Fruit fly (Drosophila melanogaster) whole organism, adult: ENCODE results near the gene CG4983.

Source experiments
- CG14711 ChIP-seq: fragments of 200-800 bp; sonication (Bioruptor generic); optimal IDR thresholded peaks from 2 replicates; lab custom pipeline; 2018; ENCODE audit warnings: missing biosample characterization, mild to moderate bottlenecking, missing genetic modification characterization, moderate library complexity
- CG5204 ChIP-seq: fragments of 200-800 bp; sonication (Bioruptor generic); optimal IDR thresholded peaks from 2 replicates; lab custom pipeline; 2016; ENCODE audit warnings: missing biosample characterization, missing genetic modification characterization
- Hr96 ChIP-seq: fragments of 200-800 bp; sonication (Bioruptor generic); optimal IDR thresholded peaks from 2 replicates; lab custom pipeline; 2016; ENCODE audit warnings: missing biosample characterization, missing genetic modification characterization
- Mnt ChIP-seq: fragments of 200-800 bp; sonication (Bioruptor generic); optimal IDR thresholded peaks from 2 replicates; lab custom pipeline; 2016; ENCODE audit warnings: missing biosample characterization, mild to moderate bottlenecking, missing genetic modification characterization
- cic ChIP-seq: fragments of 200-800 bp; sonication (Bioruptor generic); optimal IDR thresholded peaks from 2 replicates; lab custom pipeline; 2017; ENCODE audit warnings: missing biosample characterization, mild to moderate bottlenecking, missing genetic modification characterization, moderate library complexity
- kay ChIP-seq: fragments of 200-800 bp; sonication (Bioruptor generic); peaks from one replicate; lab custom pipeline; 2016; ENCODE audit warnings: missing biosample characterization, missing genetic modification characterization, borderline replicate concordance
- tj ChIP-seq: fragments of 200-800 bp; sonication (Bioruptor generic); optimal IDR thresholded peaks from 3 replicates; lab custom pipeline; 2017; ENCODE audit warnings: missing biosample characterization, mild to moderate bottlenecking, missing genetic modification characterization, moderate library complexity
- toe ChIP-seq: fragments of 200-800 bp; sonication (Bioruptor generic); optimal IDR thresholded peaks from 2 replicates; lab custom pipeline; 2016; ENCODE audit warnings: missing biosample characterization, missing genetic modification characterization

DNA sequence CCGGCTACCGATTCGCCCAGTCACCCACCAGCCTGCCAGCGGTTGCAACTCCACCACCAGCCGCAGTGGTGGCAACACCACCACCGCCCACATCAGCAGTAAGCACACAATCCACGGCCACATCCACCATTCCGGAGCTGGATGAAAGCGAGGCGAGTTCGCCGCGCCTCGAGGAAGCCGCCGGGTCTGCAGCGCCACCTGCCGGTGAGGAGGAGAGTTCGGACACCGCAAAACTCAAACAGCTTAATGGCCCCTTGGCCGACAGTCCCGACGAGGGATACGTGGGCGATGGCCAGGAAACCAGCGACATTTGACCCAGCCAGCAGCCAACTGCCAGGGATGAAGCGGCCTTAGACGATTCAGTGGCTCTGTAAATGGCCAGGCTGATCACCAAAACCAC, 28.1 kb upstream of the CG4983 start:
- no peak for TF ChIP-seq Mnt (GFP tag; lab: Kevin White, UChicago)
- TF ChIP-seq kay (GFP tag; lab: Kevin White, UChicago) = no peak
- TF ChIP-seq CG5204 (GFP tag; lab: Kevin White, UChicago) = no peak
- TF ChIP-seq cic (GFP tag; lab: Kevin White, UChicago) = no peak
- TF ChIP-seq toe = no peak
- TF ChIP-seq Hr96 (GFP tag; lab: Kevin White, UChicago) = no peak
- TF ChIP-seq CG14711 (tag; lab: Kevin White, UChicago) = no peak
- no peak for TF ChIP-seq tj (GFP tag; lab: Kevin White, UChicago)
